Fruit fly (Drosophila melanogaster) whole organism, wandering third instar larva: ENCODE measurements around the gene CG5697.

Source experiments
- GATAd ChIP-seq: sonication (Bioruptor generic); optimal IDR thresholded peaks from 2 replicates; lab custom pipeline; 2016; ENCODE audit warnings: missing biosample characterization, missing genetic modification characterization
- N ChIP-seq: fragments of >200 bp; optimal IDR thresholded peaks from 2 replicates; lab custom pipeline; 2018; ENCODE audit warnings: missing biosample characterization, missing external identifiers, missing genetic modification characterization
- OdsH ChIP-seq: fragments of 200-800 bp; sonication (Bioruptor generic); optimal IDR thresholded peaks from 2 replicates; lab custom pipeline; 2016; ENCODE audit warnings: missing biosample characterization, mild to moderate bottlenecking, missing genetic modification characterization
- br ChIP-seq: fragments of 200-800 bp; sonication (Bioruptor generic); optimal IDR thresholded peaks from 2 replicates; lab custom pipeline; 2016; ENCODE audit warnings: missing biosample characterization, missing genetic modification characterization
- dsf ChIP-seq: sonication (Bioruptor generic); optimal IDR thresholded peaks from 2 replicates; lab custom pipeline; 2016; ENCODE audit warnings: missing biosample characterization, missing genetic modification characterization, borderline replicate concordance
- fru ChIP-seq: fragments of 200-800 bp; sonication (Bioruptor generic); optimal IDR thresholded peaks from 3 replicates; lab custom pipeline; 2016; ENCODE audit warnings: missing biosample characterization, mild to moderate bottlenecking, missing genetic modification characterization
- h ChIP-seq: fragments of 200-800 bp; sonication (Bioruptor generic); optimal IDR thresholded peaks from 3 replicates; lab custom pipeline; 2016; ENCODE audit warnings: missing biosample characterization, mild to moderate bottlenecking, missing genetic modification characterization
- lola ChIP-seq: fragments of >200 bp; optimal IDR thresholded peaks from 2 replicates; lab custom pipeline; 2017; ENCODE audit warnings: missing biosample characterization, missing genetic modification characterization
- pan ChIP-seq: fragments of >200 bp; optimal IDR thresholded peaks from 2 replicates; lab custom pipeline; 2017
- sage ChIP-seq: fragments of 200-800 bp; sonication (Bioruptor generic); optimal IDR thresholded peaks from 2 replicates; lab custom pipeline; 2016; ENCODE audit warnings: missing biosample characterization, mild to moderate bottlenecking, missing genetic modification characterization

DNA sequence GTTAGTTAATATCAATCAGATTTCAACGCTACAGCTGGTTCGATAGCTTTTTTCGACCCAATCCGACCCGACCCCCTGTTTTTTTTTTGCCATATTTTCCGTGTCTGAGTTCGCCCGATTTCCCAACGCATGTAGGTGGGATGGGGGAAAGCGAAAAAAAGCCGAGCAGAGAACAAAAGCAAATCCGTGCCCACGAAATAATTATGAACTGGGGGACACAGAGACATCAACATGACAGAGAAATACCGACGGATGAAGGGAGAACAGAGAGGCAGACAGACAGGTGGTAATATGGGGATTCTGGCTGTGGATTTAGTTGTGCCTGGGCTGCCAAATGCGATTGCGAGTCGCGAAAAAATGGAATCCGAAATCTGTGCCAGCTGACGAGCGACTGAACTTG is 26.7 kb upstream of the CG5697 start:
- TF ChIP-seq sage (GFP tag; lab: Kevin White, UChicago) = no peak
- TF ChIP-seq br (GFP tag; lab: Kevin White, UChicago) = no peak
- TF ChIP-seq dsf (GFP tag; lab: Kevin White, UChicago) = no peak
- no peak for TF ChIP-seq GATAd (GFP tag; lab: Kevin White, UChicago)
- no peak for TF ChIP-seq lola (GFP tag; lab: Kevin White, UChicago)
- no peak for TF ChIP-seq h (GFP tag; lab: Kevin White, UChicago)
- no peak for TF ChIP-seq fru (GFP tag; lab: Kevin White, UChicago)
- no peak for TF ChIP-seq N (GFP tag; lab: Kevin White, UChicago)
- TF ChIP-seq pan (lab: Kevin White, UChicago) = no peak
- no peak for TF ChIP-seq OdsH (GFP tag; lab: Kevin White, UChicago)
